Fruit fly (Drosophila melanogaster) whole organism, embryonic: ENCODE data around the gene Cp18.
A peak's percentile ranks its signal among the peaks of the same experiment; 100 is the strongest.

ENCODE experiments used
- Bgb ChIP-seq: fragments of 200-800 bp; sonication (Bioruptor generic); IDR thresholded peaks from 2 replicates; pipeline ENCODE4 v1.3.6; 2022; ENCODE audit warnings: missing biosample characterization, missing genetic modification characterization; ENCODE audit not compliant: partially characterized antibody
- BtbVII ChIP-seq: fragments of 200-800 bp; sonication (Bioruptor generic); optimal IDR thresholded peaks from 3 replicates; lab custom pipeline; 2017; ENCODE audit warnings: missing biosample characterization, mild to moderate bottlenecking, missing genetic modification characterization
- CG12104 ChIP-seq: fragments of 200-800 bp; sonication (Bioruptor generic); optimal IDR thresholded peaks from 3 replicates; lab custom pipeline; 2016; ENCODE audit warnings: missing biosample characterization, missing genetic modification characterization
- CG12769 ChIP-seq: fragments of 200-800 bp; sonication (Bioruptor generic); optimal IDR thresholded peaks from 2 replicates; lab custom pipeline; 2019; ENCODE audit warnings: missing biosample characterization, mild to moderate bottlenecking, missing genetic modification characterization, moderate library complexity
- CG14014 ChIP-seq: fragments of 200-800 bp; sonication (Bioruptor generic); IDR thresholded peaks from 2 replicates; pipeline ENCODE4 v1.3.6; 2022; ENCODE audit warnings: missing biosample characterization, missing genetic modification characterization
- CG14441 ChIP-seq: fragments of 200-800 bp; sonication (Bioruptor generic); IDR thresholded peaks from 2 replicates; pipeline ENCODE4 v1.3.6; 2022; ENCODE audit warnings: missing biosample characterization, missing genetic modification characterization
- CG15696 ChIP-seq: fragments of 200-800 bp; sonication (Bioruptor generic); optimal IDR thresholded peaks from 2 replicates; lab custom pipeline; 2019; ENCODE audit warnings: missing biosample characterization, mild to moderate bottlenecking, missing genetic modification characterization, moderate library complexity
- CG16813 ChIP-seq: fragments of 200-800 bp; sonication (Bioruptor generic); IDR thresholded peaks from 3 replicates; pipeline ENCODE4 v1.3.6; 2022; ENCODE audit warnings: missing biosample characterization, missing genetic modification characterization; ENCODE audit not compliant: partially characterized antibody
- CG17359 ChIP-seq: fragments of 200-800 bp; sonication (Bioruptor generic); optimal IDR thresholded peaks from 3 replicates; lab custom pipeline; 2018; ENCODE audit warnings: missing biosample characterization, mild to moderate bottlenecking, missing genetic modification characterization, moderate library complexity
- CG17385 ChIP-seq: fragments of 200-800 bp; sonication (Bioruptor generic); optimal IDR thresholded peaks from 3 replicates; lab custom pipeline; 2018; ENCODE audit warnings: missing biosample characterization, mild to moderate bottlenecking, missing genetic modification characterization
- CG2712 ChIP-seq: fragments of 200-800 bp; optimal IDR thresholded peaks from 3 replicates; lab custom pipeline; 2019; ENCODE audit warnings: missing biosample characterization, mild to moderate bottlenecking, missing genetic modification characterization, moderate library complexity
- CG3163 ChIP-seq: fragments of 200-800 bp; sonication (Bioruptor generic); optimal IDR thresholded peaks from 3 replicates; lab custom pipeline; 2016; ENCODE audit warnings: missing biosample characterization, missing genetic modification characterization
- CG32767 ChIP-seq: fragments of 200-800 bp; sonication (Bioruptor generic); IDR thresholded peaks from 2 replicates; pipeline ENCODE4 v1.3.6; 2022; ENCODE audit warnings: missing biosample characterization, missing genetic modification characterization
- CG3847 ChIP-seq: fragments of 200-800 bp; sonication (Bioruptor generic); IDR thresholded peaks from 2 replicates; pipeline ENCODE4 v1.3.6; 2022; ENCODE audit warnings: missing biosample characterization, missing genetic modification characterization
- CG6254 ChIP-seq: fragments of 200-800 bp; sonication (Bioruptor generic); optimal IDR thresholded peaks from 3 replicates; lab custom pipeline; 2017; ENCODE audit warnings: mild to moderate bottlenecking, missing biosample characterization, missing genetic modification reagents, missing genetic modification characterization
- CG6689 ChIP-seq: fragments of 200-800 bp; sonication (Bioruptor generic); IDR thresholded peaks from 2 replicates; pipeline ENCODE4 v1.3.6; 2022; ENCODE audit warnings: missing biosample characterization, missing genetic modification characterization
- CG6813 ChIP-seq: fragments of 200-800 bp; sonication (Bioruptor generic); optimal IDR thresholded peaks from 2 replicates; lab custom pipeline; 2017; ENCODE audit warnings: missing biosample characterization, missing genetic modification characterization, mild to moderate bottlenecking, moderate library complexity, missing genetic modification reagents
- CG7372 ChIP-seq: fragments of 200-800 bp; sonication (Bioruptor generic); IDR thresholded peaks from 2 replicates; pipeline ENCODE4 v1.3.6; 2022; ENCODE audit warnings: missing biosample characterization, missing genetic modification characterization
- CG8290 ChIP-seq, 3 experiments: fragments of 200-800 bp; sonication (Bioruptor generic); optimal IDR thresholded peaks; 2 replicates each; lab custom pipeline; 2016 to 2019; ENCODE audit warnings: missing biosample characterization in 3 of 3, missing genetic modification characterization in 3 of 3, mild to moderate bottlenecking in 2 of 3, moderate library complexity in 1 of 3
- Dfd ChIP-seq, 2 experiments: fragments of >200 bp; optimal IDR thresholded peaks; 2 replicates each; lab custom pipeline; 2017; ENCODE audit warnings: missing biosample characterization in 2 of 2, missing genetic modification characterization in 2 of 2
- Gug ChIP-seq: fragments of 200-800 bp; sonication (Bioruptor generic); IDR thresholded peaks from 4 replicates; pipeline ENCODE4 v1.3.6; 2022; ENCODE audit warnings: missing biosample characterization, missing genetic modification characterization
- HLH3B ChIP-seq: fragments of 200-800 bp; sonication (Bioruptor generic); IDR thresholded peaks from 2 replicates; pipeline ENCODE4 v1.3.6; 2022; ENCODE audit warnings: missing biosample characterization, missing genetic modification characterization
- MBD-R2 ChIP-seq: fragments of 200-800 bp; sonication (Bioruptor generic); IDR thresholded peaks from 2 replicates; pipeline ENCODE4 v1.3.6; 2022; ENCODE audit warnings: missing biosample characterization, missing genetic modification characterization
- Mrtf ChIP-seq: fragments of 200-800 bp; sonication (Bioruptor generic); IDR thresholded peaks from 3 replicates; pipeline ENCODE4 v1.3.6; 2022; ENCODE audit warnings: missing biosample characterization, missing genetic modification characterization
- NFAT ChIP-seq: fragments of 200-800 bp; sonication (Bioruptor generic); IDR thresholded peaks from 2 replicates; pipeline ENCODE4 v1.3.6; 2022; ENCODE audit warnings: missing biosample characterization, missing genetic modification characterization
- Nf-YB ChIP-seq: fragments of 200-800 bp; sonication (Bioruptor generic); optimal IDR thresholded peaks from 3 replicates; lab custom pipeline; 2019; ENCODE audit warnings: missing biosample characterization, mild to moderate bottlenecking, missing genetic modification characterization, moderate library complexity
- Nf-YC ChIP-seq: fragments of 200-800 bp; optimal IDR thresholded peaks from 3 replicates; lab custom pipeline; 2019; ENCODE audit warnings: missing biosample characterization, mild to moderate bottlenecking, missing genetic modification characterization, moderate library complexity
- Rfx ChIP-seq: fragments of 200-800 bp; sonication (Bioruptor generic); IDR thresholded peaks from 2 replicates; pipeline ENCODE4 v1.3.6; 2022; ENCODE audit warnings: missing biosample characterization, missing genetic modification characterization
- Rx ChIP-seq: fragments of 200-800 bp; sonication (Bioruptor generic); IDR thresholded peaks from 2 replicates; pipeline ENCODE4 v1.3.6; 2022; ENCODE audit warnings: missing biosample characterization, missing genetic modification characterization
- ash1 ChIP-seq: fragments of 200-800 bp; sonication (Bioruptor generic); optimal IDR thresholded peaks from 2 replicates; lab custom pipeline; 2018; ENCODE audit warnings: missing biosample characterization, mild to moderate bottlenecking, missing genetic modification characterization
- chinmo ChIP-seq: fragments of 200-800 bp; sonication (Bioruptor generic); IDR thresholded peaks from 4 replicates; pipeline ENCODE4 v1.3.6; 2022; ENCODE audit warnings: missing biosample characterization, missing genetic modification characterization; ENCODE audit not compliant: partially characterized antibody
- crp ChIP-seq, 2 experiments: fragments of 200-800 bp; sonication (Bioruptor generic); optimal IDR thresholded peaks; 2 replicates in 1 of 2; 3 replicates in 1 of 2; lab custom pipeline; 2017; ENCODE audit warnings: missing biosample characterization in 2 of 2, missing genetic modification characterization in 2 of 2, mild to moderate bottlenecking in 1 of 2, moderate library complexity in 1 of 2
- esg ChIP-seq: fragments of 200-800 bp; sonication (Bioruptor generic); conservative IDR thresholded peaks from 2 replicates; pipeline ENCODE4 v1.3.6; 2022; ENCODE audit warnings: missing biosample characterization, missing genetic modification characterization
- jing ChIP-seq: fragments of 200-800 bp; sonication (Bioruptor generic); optimal IDR thresholded peaks from 2 replicates; lab custom pipeline; 2018; ENCODE audit warnings: missing biosample characterization, mild to moderate bottlenecking, missing genetic modification characterization
- lov ChIP-seq, 2 experiments: fragments of 200-800 bp in 1 of 2; fragments of >200 bp in 1 of 2; sonication (Bioruptor generic) in 1 of 2; IDR thresholded peaks in 1 of 2; optimal IDR thresholded peaks in 1 of 2; 2 replicates in 1 of 2; 3 replicates in 1 of 2; pipeline versions ENCODE4 v1.3.6 to Lab custom; 2017 to 2022; ENCODE audit warnings: missing biosample characterization in 1 of 2, missing genetic modification characterization in 1 of 2
- otp ChIP-seq: fragments of 200-800 bp; sonication (Bioruptor generic); IDR thresholded peaks from 3 replicates; pipeline ENCODE4, ENCODE4 v1.3.6; 2022; ENCODE audit warnings: missing biosample characterization, missing genetic modification characterization
- prd ChIP-seq, 3 experiments: fragments of >200 bp in 2 of 3; fragments of 200-800 bp in 1 of 3; sonication (Bioruptor generic) in 1 of 3; optimal IDR thresholded peaks in 2 of 3; IDR thresholded peaks in 1 of 3; 2 replicates in 2 of 3; 3 replicates in 1 of 3; pipeline versions ENCODE4 v1.3.6 to Lab custom; 2017 to 2022; ENCODE audit warnings: missing biosample characterization in 1 of 3, missing genetic modification characterization in 1 of 3
- seq ChIP-seq: fragments of 200-800 bp; sonication (Bioruptor generic); IDR thresholded peaks from 2 replicates; pipeline ENCODE4 v1.3.6; 2022; ENCODE audit warnings: missing biosample characterization, missing genetic modification characterization
- slp2 ChIP-seq: fragments of 200-800 bp; sonication (Bioruptor generic); optimal IDR thresholded peaks from 2 replicates; lab custom pipeline; 2016; ENCODE audit warnings: missing biosample characterization, missing genetic modification characterization
- so ChIP-seq: fragments of 200-800 bp; sonication (Bioruptor generic); IDR thresholded peaks from 3 replicates; pipeline ENCODE4 v1.3.6; 2022; ENCODE audit warnings: missing biosample characterization, missing genetic modification characterization
- stc ChIP-seq: fragments of 200-800 bp; sonication (Bioruptor generic); IDR thresholded peaks from 2 replicates; pipeline ENCODE4 v1.3.6; 2022; ENCODE audit warnings: missing biosample characterization, missing genetic modification characterization
- stwl ChIP-seq: fragments of 200-800 bp; sonication (Bioruptor generic); optimal IDR thresholded peaks from 3 replicates; lab custom pipeline; 2018; ENCODE audit warnings: missing biosample characterization, mild to moderate bottlenecking, missing genetic modification characterization, moderate library complexity
- vvl ChIP-seq: fragments of 200-800 bp; sonication (Bioruptor generic); IDR thresholded peaks from 2 replicates; pipeline ENCODE4 v1.3.6; 2022; ENCODE audit warnings: missing biosample characterization, missing genetic modification characterization
- z ChIP-seq: fragments of 200-800 bp; sonication (Bioruptor generic); IDR thresholded peaks from 3 replicates; pipeline ENCODE4 v1.3.6; 2022; ENCODE audit warnings: missing biosample characterization, missing genetic modification characterization
- zen ChIP-seq: fragments of 200-800 bp; sonication (Bioruptor generic); optimal IDR thresholded peaks from 3 replicates; lab custom pipeline; 2018; ENCODE audit warnings: missing biosample characterization, mild to moderate bottlenecking, missing genetic modification characterization, moderate library complexity

Gene Cp18

DNA sequence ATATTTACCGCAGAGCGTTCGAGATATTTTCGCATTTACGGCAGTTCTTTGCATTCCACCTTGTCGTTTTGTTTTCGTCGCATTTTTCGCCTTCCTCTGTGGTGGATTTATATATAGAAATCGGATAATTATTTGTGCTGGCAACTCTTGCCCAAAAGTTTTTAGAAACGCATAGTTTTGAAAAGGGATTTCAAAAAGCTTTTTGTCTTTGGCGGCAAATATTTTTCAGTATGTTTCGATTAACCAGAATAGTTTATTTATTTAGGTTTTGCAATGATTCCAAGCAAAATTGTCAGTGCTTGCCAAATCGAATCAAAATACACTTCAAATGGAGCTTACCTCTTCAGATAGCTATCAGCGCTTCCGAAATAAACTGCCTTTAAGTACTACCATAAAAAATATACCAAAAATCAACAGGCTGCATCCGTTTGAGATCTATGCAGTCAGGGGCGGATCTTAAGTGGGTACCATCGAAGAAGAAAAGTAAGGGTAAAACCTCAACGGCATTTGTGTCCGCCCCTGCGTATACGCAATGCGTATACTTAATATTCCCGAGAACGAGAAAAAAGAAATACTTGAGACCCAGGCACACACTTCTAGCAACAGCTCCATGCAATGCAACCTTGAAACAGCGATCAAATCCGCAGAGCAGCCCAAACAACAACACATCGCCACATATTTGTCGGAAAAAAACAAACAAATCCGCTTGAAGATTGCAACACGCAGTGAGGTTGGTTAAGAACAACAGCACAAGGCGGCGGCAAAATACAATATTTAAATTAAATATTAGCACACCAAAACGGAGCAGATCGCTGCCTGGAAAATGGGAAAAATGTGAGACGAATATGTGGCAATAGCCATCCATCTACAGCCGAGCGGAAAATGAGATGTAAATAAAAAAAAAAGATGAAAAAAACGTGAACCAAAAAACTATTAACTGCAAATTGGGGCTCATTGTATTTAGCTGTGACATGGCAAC, 23.4 kb downstream of the Cp18 start, which contains the start of gene CG13306 (continued):
- TF ChIP-seq zen (tag; lab: Kevin White, UChicago): no peak
- no peak for TF ChIP-seq stwl (tag; lab: Kevin White, UChicago)
- TF ChIP-seq vvl (GFP tag; lab: Robert Waterston, UW): peak; percentile 21; the same call in 1 of the 2 replicates
- TF ChIP-seq CG14441 (GFP tag; lab: Robert Waterston, UW): peak; percentile 48; the same call in 1 of the 2 replicates
- TF ChIP-seq z: no peak
- TF ChIP-seq CG3163 (GFP tag; lab: Kevin White, UChicago): no peak
- TF ChIP-seq CG32767 (GFP tag; lab: Robert Waterston, UW): no peak
- TF ChIP-seq ash1: no peak
- TF ChIP-seq CG2712 (tag; lab: Kevin White, UChicago): no peak
- no peak for TF ChIP-seq jing (GFP tag; lab: Kevin White, UChicago)
- 0 out of 4 replicates have a peak, but pooled peaks have one; percentile 15 for TF ChIP-seq Gug (GFP tag; lab: Robert Waterston, UW)
- no peak for TF ChIP-seq CG6254 (GFP tag; lab: Kevin White, UChicago)
- no peak for TF ChIP-seq MBD-R2 (GFP tag; lab: Robert Waterston, UW)
- peak; percentile 34; the same call in 1 of the 2 replicates for TF ChIP-seq Rx (GFP tag; lab: Robert Waterston, UW)
- peak; percentile 0 for TF ChIP-seq Nf-YC (tag; lab: Kevin White, UChicago)
- no peak for TF ChIP-seq CG17385 (GFP tag; lab: Kevin White, UChicago)
- 0 out of 4 replicates have a peak, but pooled peaks have one; percentile 43 for TF ChIP-seq chinmo
- TF ChIP-seq Rfx (GFP tag; lab: Robert Waterston, UW): peak; percentile 18; the same call in 1 of the 2 replicates
- TF ChIP-seq otp (GFP tag; lab: Robert Waterston, UW): peak; percentile 56; the same call in 1 of the 3 replicates
- no peak for TF ChIP-seq BtbVII (GFP tag; lab: Kevin White, UChicago)
- TF ChIP-seq CG17359: no peak
- peak; percentile 39; the same call in 1 of the 2 replicates for TF ChIP-seq NFAT (GFP tag; lab: Robert Waterston, UW)
- no peak for TF ChIP-seq CG12104
- TF ChIP-seq CG12769 (tag; lab: Kevin White, UChicago): peak; percentile 42
- TF ChIP-seq lov (optimal IDR thresholded peaks at IDR 0.05; lab: Kevin White, UChicago): no peak
- TF ChIP-seq lov (GFP tag; IDR thresholded peaks at IDR 0.05; lab: Robert Waterston, UW): no peak
- 0 out of 2 replicates have a peak, but pooled peaks have one; percentile 12 for TF ChIP-seq CG3847 (GFP tag; lab: Robert Waterston, UW)
- TF ChIP-seq stc (GFP tag; lab: Robert Waterston, UW): peak; percentile 50; the same call in 1 of the 2 replicates
- TF ChIP-seq seq (GFP tag; lab: Robert Waterston, UW): no peak
- no peak for TF ChIP-seq CG14014 (GFP tag; lab: Robert Waterston, UW)
- TF ChIP-seq so (GFP tag; lab: Robert Waterston, UW): peak; percentile 43; the same call in 1 of the 3 replicates
- TF ChIP-seq slp2 (GFP tag; lab: Kevin White, UChicago): no peak
- TF ChIP-seq HLH3B (GFP tag; lab: Robert Waterston, UW): peak; percentile 32; the same call in 1 of the 2 replicates
- TF ChIP-seq esg (GFP tag; lab: Robert Waterston, UW): no peak
- no peak for TF ChIP-seq Dfd (GFP tag; optimal IDR thresholded peaks at IDR 0.05; lab: Kevin White, UChicago)
- TF ChIP-seq CG8290 (GFP tag; optimal IDR thresholded peaks at IDR 0.05; lab: Kevin White, UChicago): no peak
- peak in 1 of 2 experiments; percentile 6 for TF ChIP-seq CG8290 (tag; optimal IDR thresholded peaks at IDR 0.05; lab: Kevin White, UChicago)
- no peak for TF ChIP-seq CG15696
- no peak for TF ChIP-seq crp (GFP tag; optimal IDR thresholded peaks at IDR 0.05; lab: Kevin White, UChicago)
- peak; percentile 54; the same call in 2 of the 3 replicates for TF ChIP-seq Mrtf (GFP tag; lab: Robert Waterston, UW)
- TF ChIP-seq CG7372: peak; percentile 76
- TF ChIP-seq prd (optimal IDR thresholded peaks at IDR 0.05; lab: Kevin White, UChicago): no peak
- 0 out of 3 replicates have a peak, but pooled peaks have one; percentile 32 for TF ChIP-seq prd (GFP tag; IDR thresholded peaks at IDR 0.05; lab: Robert Waterston, UW)
- 0 out of 3 replicates have a peak, but pooled peaks have one; percentile 28 for TF ChIP-seq CG16813 (GFP tag; lab: Robert Waterston, UW)
- no peak for TF ChIP-seq Nf-YB (GFP tag; lab: Kevin White, UChicago)
- no peak for TF ChIP-seq CG6813 (GFP tag; lab: Kevin White, UChicago)
- TF ChIP-seq Bgb (GFP tag; lab: Robert Waterston, UW): no peak
- 0 out of 2 replicates have a peak, but pooled peaks have one; percentile 10 for TF ChIP-seq CG6689 (GFP tag; lab: Robert Waterston, UW)
